Worm (Caenorhabditis elegans) whole organism, L3 larva: ENCODE results near the gene ptp-4A2.

Source experiments
- elt-3 ChIP-seq, 3 experiments: fragments of 150-350 bp in 1 of 3; sonication (generic microtip) in 2 of 3; optimal IDR thresholded peaks; 2 replicates in 2 of 3; 4 replicates in 1 of 3; lab custom pipeline; 2014 to 2017; ENCODE audit warnings: missing biosample characterization in 3 of 3, missing genetic modification characterization in 3 of 3
- hmg-11 ChIP-seq: sonication (generic microtip); optimal IDR thresholded peaks from 2 replicates; lab custom pipeline; 2016; ENCODE audit warnings: missing genetic modification characterization, missing compliant biosample characterization
- nhr-11 ChIP-seq: fragments of 150-350 bp; optimal IDR thresholded peaks from 2 replicates; lab custom pipeline; 2014; ENCODE audit warnings: missing biosample characterization, missing genetic modification characterization
- nhr-77 ChIP-seq: fragments of 150-350 bp; optimal IDR thresholded peaks from 2 replicates; lab custom pipeline; 2014; ENCODE audit warnings: missing biosample characterization, missing genetic modification characterization
- pha-4 ChIP-seq: fragments of 150-350 bp; optimal IDR thresholded peaks from 2 replicates; lab custom pipeline; 2014; ENCODE audit warnings: missing biosample characterization, missing genetic modification reagents, missing genetic modification characterization
- unc-62 ChIP-seq: fragments of 150-350 bp; sonication (generic microtip); optimal IDR thresholded peaks from 4 replicates; lab custom pipeline; 2014; ENCODE audit warnings: missing biosample characterization, missing genetic modification reagents, missing genetic modification characterization
- ztf-11 ChIP-seq: fragments of 150-350 bp; optimal IDR thresholded peaks from 2 replicates; lab custom pipeline; 2014; ENCODE audit warnings: missing biosample characterization, missing genetic modification characterization

ce11 chrX:3938950-3939349 is 4.2 kb downstream of the ptp-4A2 start, which contains the start of gene T19D2.3:
- no peak for TF ChIP-seq ztf-11
- TF ChIP-seq nhr-77 (tag; lab: Kevin White, UChicago), result no peak
- TF ChIP-seq hmg-11 (tag; lab: Kevin White, UChicago), result no peak
- TF ChIP-seq nhr-11 (tag; lab: Kevin White, UChicago), result no peak
- TF ChIP-seq unc-62 (GFP tag; lab: Kevin White, UChicago), result no peak
- TF ChIP-seq pha-4, result no peak
- no peak for TF ChIP-seq elt-3 (tag; optimal IDR thresholded peaks at IDR 0.05; lab: Kevin White, UChicago)
